Fruit fly (Drosophila melanogaster): ENCODE data around the gene CG15517.
"Not testable (repeated sequence)": the region's sequence is repeated elsewhere in the genome, so short reads cannot be mapped to it uniquely, and the experiment has no call there.

The CG15517 gene

DNA sequence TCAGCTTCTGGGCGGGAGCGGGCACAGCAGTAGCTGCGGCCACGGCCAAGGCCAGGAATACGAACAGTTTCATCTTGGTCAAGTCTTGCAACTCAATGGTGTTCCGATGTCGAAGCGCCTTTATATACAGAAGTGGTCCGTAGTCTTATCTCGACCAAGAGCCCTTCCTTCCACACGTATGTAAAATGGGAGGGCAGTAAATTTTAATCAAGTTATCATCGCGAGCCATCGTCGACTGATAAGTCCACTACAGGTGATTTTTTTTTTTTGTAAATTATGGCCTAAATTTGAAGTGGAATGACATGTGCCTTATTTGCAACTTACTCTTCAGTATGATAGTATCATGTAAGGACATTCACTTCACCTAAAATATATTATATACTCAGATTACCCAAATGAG is 20.9 kb upstream of the CG15517 start, which contains the start of gene Jon99Cii:
Gene Jon99Cii (minus strand): TSS at position 101 of the 400 bp plus-strand sequence.
- TF ChIP-seq CG13204 (GFP tag; optimal IDR thresholded peaks at IDR 0.05); D1 (tag; optimal IDR thresholded peaks at IDR 0.05); CG8159 (tag; optimal IDR thresholded peaks at IDR 0.05): not testable (repeated sequence)

dm6 chr3R:29921916-29922315 is 18.3 kb upstream of the CG15517 start, which contains the start of gene Jon99Ciii:
Gene Jon99Ciii (plus strand): TSS chr3R:29922216.
- not testable (repeated sequence) for TF ChIP-seq Ets98B (GFP tag; IDR thresholded peaks at IDR 0.05); CG15710 (tag; optimal IDR thresholded peaks at IDR 0.05); Pif1B (GFP tag; optimal IDR thresholded peaks at IDR 0.05)

DNA sequence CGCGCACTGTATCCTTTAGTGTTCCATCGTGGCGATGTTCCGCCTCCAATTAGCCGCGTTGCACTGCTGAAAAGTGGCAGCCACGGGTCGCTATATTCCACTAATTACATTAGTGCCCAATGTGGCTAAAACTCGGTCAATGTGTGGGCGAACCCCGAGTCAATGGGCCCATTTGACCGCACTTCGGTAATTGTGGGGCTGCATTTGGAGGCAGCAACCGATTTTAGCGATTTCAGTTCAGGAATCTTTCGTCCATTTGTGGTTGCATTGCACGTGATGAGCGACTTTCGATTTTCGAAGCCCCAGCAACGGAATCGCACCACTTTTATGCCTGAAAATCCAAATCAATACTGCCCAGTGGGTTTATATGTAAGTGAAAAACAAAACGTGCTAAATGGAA is 16.6 kb upstream of the CG15517 start, which contains the start of gene trp:
Gene trp (minus strand): TSS at position 101 of the 400 bp plus-strand sequence.
- TF ChIP-seq CG15710 (tag; optimal IDR thresholded peaks at IDR 0.05) = no peak
- TF ChIP-seq CG12605 (GFP tag; IDR thresholded peaks at IDR 0.05) = no peak
- no peak for TF ChIP-seq CG17806 (tag; optimal IDR thresholded peaks at IDR 0.05)
- TF ChIP-seq CG32121 (GFP tag; IDR thresholded peaks at IDR 0.05) = no peak

DNA sequence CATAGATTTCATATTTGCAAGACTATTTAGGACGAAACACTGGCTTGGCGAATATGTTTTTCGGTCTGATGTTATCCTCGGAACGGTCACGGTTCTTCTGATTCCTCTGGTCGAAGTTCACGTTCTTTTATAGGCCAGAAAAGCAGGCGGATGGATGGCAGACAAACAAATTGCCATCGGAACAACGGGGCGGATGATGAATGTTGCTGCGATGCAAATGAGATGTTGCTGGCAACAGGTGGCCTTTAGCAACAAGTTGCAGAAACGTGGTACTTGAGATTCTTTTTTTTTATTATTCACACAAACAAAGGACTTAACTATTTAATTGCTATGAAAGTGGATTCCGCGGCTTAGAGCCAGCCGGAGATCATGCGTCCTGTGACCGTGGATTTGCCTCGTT is 10.6 kb upstream of the CG15517 start, which contains the start of gene Capa:
Gene Capa (minus strand): TSS at position 101 of the 400 bp plus-strand sequence.
- TF ChIP-seq CG14655 (GFP tag; optimal IDR thresholded peaks at IDR 0.05) (no peak), CG8301 (tag; optimal IDR thresholded peaks at IDR 0.05) (no peak)

dm6 chr3R:29907601-29908175 is 4.1 kb upstream of the CG15517 start, which contains the start of gene CG31036:
Gene CG31036 (plus strand): TSS chr3R:29908107.
- TF ChIP-seq Pif1A (GFP tag; optimal IDR thresholded peaks at IDR 0.05) = no peak
- TF ChIP-seq Pif1B (GFP tag; optimal IDR thresholded peaks at IDR 0.05) = no peak
- TF ChIP-seq CG10348 (GFP tag; IDR thresholded peaks at IDR 0.05) = no peak
- TF ChIP-seq CG9948 (tag; optimal IDR thresholded peaks at IDR 0.05) = no peak
- no peak for TF ChIP-seq CG17806 (tag; optimal IDR thresholded peaks at IDR 0.05)
- TF ChIP-seq rn (GFP tag; IDR thresholded peaks at IDR 0.05) = no peak
- TF ChIP-seq CG34367 (tag; optimal IDR thresholded peaks at IDR 0.05) = no peak
- no peak for TF ChIP-seq CG8159 (tag; optimal IDR thresholded peaks at IDR 0.05)

dm6 chr3R:29905164-29905563 is 1.5 kb upstream of the CG15517 start, which contains the start of gene CG15515:
Gene CG15515 (plus strand): TSS chr3R:29905464.
- TF ChIP-seq EcR (GFP tag; optimal IDR thresholded peaks at IDR 0.05) = no peak
- no peak for TF ChIP-seq CG17806 (tag; optimal IDR thresholded peaks at IDR 0.05)
- no peak for TF ChIP-seq gl (tag; optimal IDR thresholded peaks at IDR 0.05)
- no peak for TF ChIP-seq CG14655 (GFP tag; optimal IDR thresholded peaks at IDR 0.05)
- no peak for TF ChIP-seq Pif1B (GFP tag; optimal IDR thresholded peaks at IDR 0.05)
- TF ChIP-seq D1 (tag; optimal IDR thresholded peaks at IDR 0.05) = no peak
- no peak for TF ChIP-seq fd96Ca (GFP tag; IDR thresholded peaks at IDR 0.05)
- no peak for TF ChIP-seq Pif1A (GFP tag; optimal IDR thresholded peaks at IDR 0.05)
- TF ChIP-seq CG13204 (GFP tag; optimal IDR thresholded peaks at IDR 0.05) = no peak
- no peak for TF ChIP-seq CG10348 (GFP tag; IDR thresholded peaks at IDR 0.05)
- no peak for TF ChIP-seq CG4496 (GFP tag; IDR thresholded peaks at IDR 0.05)
- TF ChIP-seq rn (GFP tag; IDR thresholded peaks at IDR 0.05) = no peak
- no peak for TF ChIP-seq CG9948 (tag; optimal IDR thresholded peaks at IDR 0.05)

DNA sequence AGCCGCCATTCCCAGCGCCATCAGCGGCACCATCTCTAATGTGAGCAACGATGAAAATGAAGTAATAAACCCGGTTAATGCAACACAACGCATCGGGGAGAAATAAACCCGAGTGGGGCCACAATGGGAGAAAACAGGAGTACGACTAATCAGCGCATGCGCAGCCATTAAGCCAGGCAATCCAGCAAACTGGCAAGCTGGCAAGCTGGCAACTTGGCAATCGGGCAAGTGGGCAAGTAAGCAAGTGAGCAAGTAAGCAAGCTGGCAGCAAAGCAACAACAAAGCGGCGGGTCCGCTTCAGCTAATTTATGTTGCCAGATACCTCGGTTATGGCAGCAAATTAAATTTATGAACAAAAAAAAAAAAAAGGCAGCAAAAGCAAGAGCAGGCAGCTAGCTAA is 4.0 kb downstream of the CG15517 start:
- no peak for TF ChIP-seq EcR (GFP tag; optimal IDR thresholded peaks at IDR 0.05)
- no peak for TF ChIP-seq CG15710 (tag; optimal IDR thresholded peaks at IDR 0.05)
- TF ChIP-seq CG14655 (GFP tag; optimal IDR thresholded peaks at IDR 0.05) = no peak
- no peak for TF ChIP-seq Pif1A (GFP tag; optimal IDR thresholded peaks at IDR 0.05)
- no peak for TF ChIP-seq Snoo (tag; optimal IDR thresholded peaks at IDR 0.05)
- TF ChIP-seq fd96Ca (GFP tag; IDR thresholded peaks at IDR 0.05) = no peak
- TF ChIP-seq CG12605 (GFP tag; IDR thresholded peaks at IDR 0.05) = no peak
- no peak for TF ChIP-seq Pif1B (GFP tag; optimal IDR thresholded peaks at IDR 0.05)
- TF ChIP-seq CG8301 (tag; optimal IDR thresholded peaks at IDR 0.05) = no peak
- TF ChIP-seq CG17806 (tag; optimal IDR thresholded peaks at IDR 0.05) = no peak
- TF ChIP-seq CG34367 (tag; optimal IDR thresholded peaks at IDR 0.05) = no peak

DNA sequence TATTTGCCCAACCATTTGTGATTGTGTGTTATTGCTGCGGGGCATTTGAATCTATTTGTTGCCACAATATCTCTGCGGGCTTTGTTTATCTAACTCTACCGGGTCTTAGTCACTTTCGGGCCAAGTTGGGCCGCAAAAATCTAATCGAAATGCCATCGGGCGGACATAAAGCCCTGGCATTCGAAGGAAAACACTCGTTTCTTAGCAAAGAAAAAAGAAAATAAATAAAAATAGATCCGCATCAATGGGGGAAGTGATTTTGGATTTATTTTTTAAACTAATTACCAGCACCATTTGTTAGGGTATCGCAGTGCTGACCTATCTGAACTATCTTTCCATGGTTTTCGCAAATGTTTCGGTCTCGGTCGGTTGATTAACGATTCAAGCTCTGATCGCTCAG is 5.0 kb downstream of the CG15517 start:
- TF ChIP-seq CG34367 (tag; optimal IDR thresholded peaks at IDR 0.05) (no peak), CG12605 (GFP tag; IDR thresholded peaks at IDR 0.05) (no peak), CG14655 (GFP tag; optimal IDR thresholded peaks at IDR 0.05) (peak; percentile 1), Ets98B (GFP tag; IDR thresholded peaks at IDR 0.05) (0 out of 2 replicates have a peak, but pooled peaks have one; percentile 41), CG32121 (GFP tag; IDR thresholded peaks at IDR 0.05) (no peak), D1 (tag; optimal IDR thresholded peaks at IDR 0.05) (no peak), CG10348 (GFP tag; IDR thresholded peaks at IDR 0.05) (0 out of 2 replicates have a peak, but pooled peaks have one; percentile 32), CG8301 (tag; optimal IDR thresholded peaks at IDR 0.05) (peak; percentile 5), CG4496 (GFP tag; IDR thresholded peaks at IDR 0.05) (0 out of 3 replicates have a peak, but pooled peaks have one; percentile 22), CG17806 (tag; optimal IDR thresholded peaks at IDR 0.05) (no peak), fd96Ca (GFP tag; IDR thresholded peaks at IDR 0.05) (peak; percentile 60; the same call in 1 of the 3 replicates)

All from whole organism, pupa.